Fruit fly (Drosophila melanogaster) whole organism, embryonic: ENCODE results near the gene Nsf2.

ENCODE experiments used
- Aef1 ChIP-seq: fragments of 200-800 bp; sonication (Bioruptor generic); IDR thresholded peaks from 3 replicates; pipeline ENCODE4 v1.3.6; 2022; ENCODE audit warnings: missing biosample characterization, missing genetic modification characterization
- CG11085 ChIP-seq: fragments of 200-800 bp; sonication (Bioruptor generic); IDR thresholded peaks from 2 replicates; pipeline ENCODE4 v1.3.6; 2022; ENCODE audit warnings: missing biosample characterization, missing genetic modification characterization
- CG12942 ChIP-seq: fragments of 200-800 bp; sonication (Bioruptor generic); optimal IDR thresholded peaks from 3 replicates; lab custom pipeline; 2016; ENCODE audit warnings: missing biosample characterization, missing genetic modification characterization
- CG13894 ChIP-seq: fragments of 200-800 bp; sonication (Bioruptor generic); optimal IDR thresholded peaks from 3 replicates; lab custom pipeline; 2018; ENCODE audit warnings: missing biosample characterization, mild to moderate bottlenecking, missing genetic modification characterization, moderate library complexity
- CG15514 ChIP-seq: fragments of 200-800 bp; sonication (Bioruptor generic); optimal IDR thresholded peaks from 3 replicates; lab custom pipeline; 2017; ENCODE audit warnings: missing biosample characterization, missing genetic modification characterization, mild to moderate bottlenecking, moderate library complexity, missing genetic modification reagents
- CG16863 ChIP-seq: fragments of 200-800 bp; sonication (Bioruptor generic); optimal IDR thresholded peaks from 3 replicates; lab custom pipeline; 2016; ENCODE audit warnings: missing biosample characterization, missing genetic modification characterization
- CG17186 ChIP-seq: fragments of 200-800 bp; sonication (Bioruptor generic); optimal IDR thresholded peaks from 3 replicates; lab custom pipeline; 2017; ENCODE audit warnings: missing biosample characterization, missing genetic modification reagents, missing genetic modification characterization
- CG17568 ChIP-seq: fragments of 200-800 bp; sonication (Bioruptor generic); optimal IDR thresholded peaks from 2 replicates; lab custom pipeline; 2018; ENCODE audit warnings: missing biosample characterization, mild to moderate bottlenecking, missing genetic modification characterization, moderate library complexity
- CG18262 ChIP-seq: fragments of 200-800 bp; optimal IDR thresholded peaks from 3 replicates; lab custom pipeline; 2019; ENCODE audit warnings: missing biosample characterization, mild to moderate bottlenecking, missing genetic modification characterization, moderate library complexity
- CG18599 ChIP-seq: fragments of 200-800 bp; sonication (Bioruptor generic); optimal IDR thresholded peaks from 3 replicates; lab custom pipeline; 2017; ENCODE audit warnings: missing biosample characterization, missing genetic modification characterization, mild to moderate bottlenecking, moderate library complexity, missing genetic modification reagents
- CG30020 ChIP-seq: fragments of 200-800 bp; optimal IDR thresholded peaks from 2 replicates; lab custom pipeline; 2019; ENCODE audit warnings: missing biosample characterization, mild to moderate bottlenecking, missing genetic modification characterization, moderate library complexity
- CG3407 ChIP-seq: fragments of 200-800 bp; sonication (Bioruptor generic); optimal IDR thresholded peaks from 2 replicates; lab custom pipeline; 2018; ENCODE audit warnings: missing biosample characterization, mild to moderate bottlenecking, missing genetic modification characterization
- CG4328 ChIP-seq: fragments of 200-800 bp; sonication (Bioruptor generic); optimal IDR thresholded peaks from 3 replicates; lab custom pipeline; 2017; ENCODE audit warnings: missing biosample characterization, missing genetic modification reagents, missing genetic modification characterization
- CG6272 ChIP-seq: fragments of 200-800 bp; sonication (Bioruptor generic); IDR thresholded peaks from 2 replicates; pipeline ENCODE4 v1.3.6; 2022; ENCODE audit warnings: missing biosample characterization, missing genetic modification characterization
- CG7271 ChIP-seq: fragments of 200-800 bp; sonication (Bioruptor generic); optimal IDR thresholded peaks from 2 replicates; lab custom pipeline; 2018; ENCODE audit warnings: missing biosample characterization, mild to moderate bottlenecking, missing genetic modification characterization, moderate library complexity
- CG7745 ChIP-seq: fragments of 200-800 bp; sonication (Bioruptor generic); optimal IDR thresholded peaks from 2 replicates; lab custom pipeline; 2018; ENCODE audit warnings: missing biosample characterization, mild to moderate bottlenecking, missing genetic modification characterization, moderate library complexity
- CG8089 ChIP-seq: fragments of 200-800 bp; sonication (Bioruptor generic); optimal IDR thresholded peaks from 3 replicates; lab custom pipeline; 2016; ENCODE audit warnings: missing biosample characterization, missing genetic modification characterization
- CG8388 ChIP-seq: fragments of 200-800 bp; sonication (Bioruptor generic); optimal IDR thresholded peaks from 2 replicates; lab custom pipeline; 2019; ENCODE audit warnings: missing biosample characterization, mild to moderate bottlenecking, missing genetic modification characterization, moderate library complexity
- D19A ChIP-seq: fragments of 200-800 bp; optimal IDR thresholded peaks from 3 replicates; lab custom pipeline; 2019; ENCODE audit warnings: missing biosample characterization, mild to moderate bottlenecking, missing genetic modification characterization, moderate library complexity
- Dbx ChIP-seq: fragments of 200-800 bp; sonication (Bioruptor generic); IDR thresholded peaks from 3 replicates; pipeline ENCODE4 v1.3.6; 2022; ENCODE audit warnings: missing biosample characterization, missing genetic modification characterization
- Dip3 ChIP-seq: fragments of 200-800 bp; sonication (Bioruptor generic); optimal IDR thresholded peaks from 3 replicates; lab custom pipeline; 2016; ENCODE audit warnings: missing biosample characterization, missing genetic modification characterization
- Dll ChIP-seq: fragments of 200-800 bp; sonication (Bioruptor generic); IDR thresholded peaks from 4 replicates; pipeline ENCODE4 v1.3.6; 2022; ENCODE audit warnings: missing biosample characterization, missing genetic modification characterization; ENCODE audit not compliant: partially characterized antibody
- Hmr ChIP-seq: fragments of 200-800 bp; sonication (Bioruptor generic); optimal IDR thresholded peaks from 3 replicates; lab custom pipeline; 2017; ENCODE audit warnings: mild to moderate bottlenecking, missing biosample characterization, missing genetic modification reagents, missing genetic modification characterization
- Hr78 ChIP-seq, 2 experiments: fragments of 200-800 bp in 1 of 2; fragments of >200 bp in 1 of 2; sonication (Bioruptor generic) in 1 of 2; optimal IDR thresholded peaks; 2 replicates each; lab custom pipeline; 2017 to 2019; ENCODE audit warnings: missing biosample characterization in 2 of 2, missing genetic modification characterization in 2 of 2, mild to moderate bottlenecking in 1 of 2, moderate library complexity in 1 of 2
- Lim3 ChIP-seq: fragments of 200-800 bp; sonication (Bioruptor generic); IDR thresholded peaks from 2 replicates; pipeline ENCODE4 v1.3.6; 2022; ENCODE audit warnings: missing biosample characterization, missing genetic modification characterization
- MESR4 ChIP-seq: fragments of 200-800 bp; sonication (Bioruptor generic); optimal IDR thresholded peaks from 2 replicates; lab custom pipeline; 2018; ENCODE audit warnings: missing biosample characterization, mild to moderate bottlenecking, missing genetic modification characterization, moderate library complexity
- Meics ChIP-seq: fragments of 200-800 bp; sonication (Bioruptor generic); optimal IDR thresholded peaks from 2 replicates; lab custom pipeline; 2017; ENCODE audit warnings: missing biosample characterization, mild to moderate bottlenecking, missing genetic modification characterization
- NK7.1 ChIP-seq: fragments of 200-800 bp; sonication (Bioruptor generic); optimal IDR thresholded peaks from 3 replicates; lab custom pipeline; 2016; ENCODE audit warnings: missing biosample characterization, missing genetic modification characterization
- Oli ChIP-seq: fragments of 200-800 bp; sonication (Bioruptor generic); optimal IDR thresholded peaks from 2 replicates; lab custom pipeline; 2018; ENCODE audit warnings: missing biosample characterization, mild to moderate bottlenecking, missing genetic modification characterization, moderate library complexity
- Optix ChIP-seq: fragments of 200-800 bp; sonication (Bioruptor generic); IDR thresholded peaks from 3 replicates; pipeline ENCODE4 v1.3.6; 2022; ENCODE audit warnings: missing biosample characterization, missing genetic modification characterization
- Six4 ChIP-seq: fragments of 200-800 bp; sonication (Bioruptor generic); optimal IDR thresholded peaks from 2 replicates; lab custom pipeline; 2016; ENCODE audit warnings: missing biosample characterization, missing genetic modification characterization
- aop ChIP-seq: fragments of 200-800 bp; sonication (Bioruptor generic); IDR thresholded peaks from 2 replicates; pipeline ENCODE4 v1.3.6; 2022; ENCODE audit warnings: missing biosample characterization, missing genetic modification characterization
- br ChIP-seq: fragments of >200 bp; optimal IDR thresholded peaks from 2 replicates; lab custom pipeline; 2017
- cg ChIP-seq: fragments of 200-800 bp; sonication (Bioruptor generic); optimal IDR thresholded peaks from 3 replicates; lab custom pipeline; 2019; ENCODE audit warnings: missing biosample characterization, mild to moderate bottlenecking, missing genetic modification characterization, moderate library complexity
- corto ChIP-seq: fragments of 200-800 bp; sonication (Bioruptor generic); optimal IDR thresholded peaks from 2 replicates; lab custom pipeline; 2016; ENCODE audit warnings: missing biosample characterization, mild to moderate bottlenecking, missing genetic modification characterization, moderate library complexity
- dpn ChIP-seq, 2 experiments: fragments of 200-800 bp; sonication (Bioruptor generic); optimal IDR thresholded peaks; 3 replicates each; lab custom pipeline; 2016; ENCODE audit warnings: missing biosample characterization in 2 of 2, missing genetic modification characterization in 2 of 2
- fd96Cb ChIP-seq: fragments of 200-800 bp; sonication (Bioruptor generic); optimal IDR thresholded peaks from 2 replicates; lab custom pipeline; 2018; ENCODE audit warnings: missing biosample characterization, mild to moderate bottlenecking, missing genetic modification characterization, moderate library complexity
- gcm2 ChIP-seq: fragments of 200-800 bp; sonication (Bioruptor generic); optimal IDR thresholded peaks from 2 replicates; lab custom pipeline; 2016; ENCODE audit warnings: missing biosample characterization, missing genetic modification characterization
- grau ChIP-seq: fragments of 200-800 bp; optimal IDR thresholded peaks from 3 replicates; lab custom pipeline; 2019; ENCODE audit warnings: missing biosample characterization, mild to moderate bottlenecking, missing genetic modification characterization, moderate library complexity
- gsb ChIP-seq: fragments of 200-800 bp; sonication (Bioruptor generic); IDR thresholded peaks from 2 replicates; pipeline ENCODE4 v1.3.6; 2022; ENCODE audit warnings: missing biosample characterization, missing genetic modification characterization
- hbn ChIP-seq: fragments of 200-800 bp; sonication (Bioruptor generic); IDR thresholded peaks from 2 replicates; pipeline ENCODE4 v1.3.6; 2022; ENCODE audit warnings: missing biosample characterization, missing genetic modification characterization; ENCODE audit not compliant: partially characterized antibody
- nau ChIP-seq: fragments of 200-800 bp; sonication (Bioruptor generic); optimal IDR thresholded peaks from 3 replicates; lab custom pipeline; 2017; ENCODE audit warnings: missing biosample characterization, mild to moderate bottlenecking, missing genetic modification characterization, missing genetic modification reagents
- nmo ChIP-seq: fragments of 200-800 bp; sonication (Bioruptor generic); optimal IDR thresholded peaks from 2 replicates; lab custom pipeline; 2018; ENCODE audit warnings: missing biosample characterization, mild to moderate bottlenecking, missing genetic modification characterization, moderate library complexity
- ranshi ChIP-seq: fragments of 200-800 bp; sonication (Bioruptor generic); IDR thresholded peaks from 2 replicates; pipeline ENCODE4 v1.3.6; 2022; ENCODE audit warnings: missing biosample characterization, missing genetic modification characterization
- repo ChIP-seq: fragments of 200-800 bp; sonication (Bioruptor generic); optimal IDR thresholded peaks from 2 replicates; lab custom pipeline; 2016; ENCODE audit warnings: missing biosample characterization, missing genetic modification characterization
- sima ChIP-seq: fragments of 200-800 bp; sonication (Bioruptor generic); optimal IDR thresholded peaks from 2 replicates; lab custom pipeline; 2016; ENCODE audit warnings: missing biosample characterization, missing genetic modification characterization
- tap ChIP-seq: fragments of 200-800 bp; optimal IDR thresholded peaks from 3 replicates; lab custom pipeline; 2019; ENCODE audit warnings: missing biosample characterization, mild to moderate bottlenecking, missing genetic modification characterization, moderate library complexity
- trem ChIP-seq: fragments of 200-800 bp; optimal IDR thresholded peaks from 3 replicates; lab custom pipeline; 2019; ENCODE audit warnings: missing biosample characterization, mild to moderate bottlenecking, missing genetic modification characterization, moderate library complexity
- vvl ChIP-seq: fragments of 200-800 bp; sonication (Bioruptor generic); IDR thresholded peaks from 2 replicates; pipeline ENCODE4 v1.3.6; 2022; ENCODE audit warnings: missing biosample characterization, missing genetic modification characterization

Gene Nsf2

DNA sequence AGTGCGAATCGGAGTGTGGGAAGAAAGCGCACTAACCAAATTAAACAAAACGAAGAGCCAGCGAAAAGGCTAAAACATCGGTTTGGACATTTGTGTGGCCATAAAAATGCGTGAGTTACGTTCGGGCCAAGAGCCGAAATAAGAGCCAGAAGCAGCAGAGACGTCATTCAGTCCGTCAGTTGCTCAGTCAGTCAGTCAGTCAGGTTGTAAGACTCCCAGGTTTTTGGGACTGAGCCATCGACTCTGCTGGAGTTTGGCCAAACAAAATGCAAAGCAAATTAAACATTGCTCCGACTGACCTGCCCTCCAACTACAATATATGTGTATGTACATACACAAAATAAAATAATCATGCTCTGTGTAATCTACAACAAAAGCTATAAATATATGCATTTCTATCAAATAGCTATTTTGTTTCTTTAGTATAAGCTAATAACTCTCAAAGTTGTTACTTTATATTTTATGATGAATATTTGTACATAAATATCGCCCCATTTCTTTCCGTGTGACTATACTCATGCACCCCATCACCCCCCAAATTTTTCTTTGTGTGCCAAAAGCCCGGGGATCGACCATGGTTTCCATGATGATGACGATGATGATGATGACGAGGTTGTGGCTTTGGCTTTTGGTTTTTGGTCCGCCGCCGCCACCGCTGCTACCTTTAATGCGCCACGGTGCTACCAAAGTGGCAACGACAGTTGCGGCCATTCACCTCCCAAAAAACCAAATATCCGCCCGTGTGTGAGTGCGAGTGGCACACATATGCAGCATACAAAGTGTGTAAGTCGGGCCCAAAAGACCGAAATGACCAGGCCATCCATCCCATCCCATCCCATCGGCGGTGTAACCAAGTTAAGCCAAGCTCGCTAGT is 44.4 kb downstream of the Nsf2 start (continued):
- TF ChIP-seq CG13894 (tag; lab: Kevin White, UChicago): no peak
- TF ChIP-seq D19A (tag; lab: Kevin White, UChicago): no peak
- no peak for TF ChIP-seq Optix (GFP tag; lab: Robert Waterston, UW)
- no peak for TF ChIP-seq CG11085 (GFP tag; lab: Robert Waterston, UW)
- no peak for TF ChIP-seq Dip3 (GFP tag; lab: Kevin White, UChicago)
- TF ChIP-seq CG8388: peak; percentile 71
- TF ChIP-seq CG3407 (GFP tag; lab: Kevin White, UChicago): no peak
- TF ChIP-seq aop (GFP tag; lab: Robert Waterston, UW): no peak
- peak; percentile 26 for TF ChIP-seq Oli
- peak; percentile 41 for TF ChIP-seq grau
- no peak for TF ChIP-seq Hmr (GFP tag; lab: Kevin White, UChicago)
- TF ChIP-seq CG7745: no peak
- TF ChIP-seq tap: peak; percentile 37
- peak; percentile 50; the same call in 1 of the 2 replicates for TF ChIP-seq ranshi
- no peak for TF ChIP-seq Aef1
- TF ChIP-seq Six4 (GFP tag; lab: Kevin White, UChicago): no peak
- TF ChIP-seq fd96Cb: peak; percentile 33
- no peak for TF ChIP-seq CG15514
- TF ChIP-seq CG7271 (tag; lab: Kevin White, UChicago): no peak
- no peak for TF ChIP-seq CG17186 (GFP tag; lab: Kevin White, UChicago)
- TF ChIP-seq gsb: no peak
- no peak for TF ChIP-seq CG6272 (GFP tag; lab: Robert Waterston, UW)
- no peak for TF ChIP-seq MESR4 (GFP tag; lab: Kevin White, UChicago)
- peak; percentile 5 for TF ChIP-seq CG16863 (GFP tag; lab: Kevin White, UChicago)
- no peak for TF ChIP-seq Dbx (GFP tag; lab: Robert Waterston, UW)
- no peak for TF ChIP-seq gcm2 (GFP tag; lab: Kevin White, UChicago)
- TF ChIP-seq Hr78 (GFP tag; optimal IDR thresholded peaks at IDR 0.05; lab: Kevin White, UChicago): peak in 1 of 2 experiments; percentile 53
- peak; percentile 57; the same call in 1 of the 2 replicates for TF ChIP-seq vvl (GFP tag; lab: Robert Waterston, UW)
- no peak for TF ChIP-seq Meics (GFP tag; lab: Kevin White, UChicago)
- no peak for TF ChIP-seq sima
- no peak for TF ChIP-seq CG30020 (tag; lab: Kevin White, UChicago)
- TF ChIP-seq CG8089: no peak
- no peak for TF ChIP-seq Lim3
- TF ChIP-seq CG17568 (GFP tag; lab: Kevin White, UChicago): no peak
- TF ChIP-seq nau (GFP tag; lab: Kevin White, UChicago): no peak
- no peak for TF ChIP-seq repo (GFP tag; lab: Kevin White, UChicago)
- TF ChIP-seq cg: peak; percentile 21
- TF ChIP-seq Dll (GFP tag; lab: Robert Waterston, UW): no peak
- no peak for TF ChIP-seq CG18599 (GFP tag; lab: Kevin White, UChicago)
- no peak for TF ChIP-seq CG12942 (GFP tag; lab: Kevin White, UChicago)
- TF ChIP-seq nmo: peak; percentile 70
- TF ChIP-seq dpn (GFP tag; optimal IDR thresholded peaks at IDR 0.05; lab: Kevin White, UChicago): peak in 1 of 2 experiments; percentile 8
- TF ChIP-seq NK7.1 (GFP tag; lab: Kevin White, UChicago): no peak
- peak; percentile 35 for TF ChIP-seq CG18262 (tag; lab: Kevin White, UChicago)
- TF ChIP-seq corto (GFP tag; lab: Kevin White, UChicago): no peak
- no peak for TF ChIP-seq br
- peak; percentile 11 for TF ChIP-seq trem (tag; lab: Kevin White, UChicago)
- no peak for TF ChIP-seq hbn (GFP tag; lab: Robert Waterston, UW)
- no peak for TF ChIP-seq CG4328 (GFP tag; lab: Kevin White, UChicago)
